Worm (Caenorhabditis elegans): Measurements from ENCODE around the gene gcy-4.
A peak's percentile ranks its signal among the peaks of the same experiment; 100 is the strongest.

The gcy-4 gene

DNA sequence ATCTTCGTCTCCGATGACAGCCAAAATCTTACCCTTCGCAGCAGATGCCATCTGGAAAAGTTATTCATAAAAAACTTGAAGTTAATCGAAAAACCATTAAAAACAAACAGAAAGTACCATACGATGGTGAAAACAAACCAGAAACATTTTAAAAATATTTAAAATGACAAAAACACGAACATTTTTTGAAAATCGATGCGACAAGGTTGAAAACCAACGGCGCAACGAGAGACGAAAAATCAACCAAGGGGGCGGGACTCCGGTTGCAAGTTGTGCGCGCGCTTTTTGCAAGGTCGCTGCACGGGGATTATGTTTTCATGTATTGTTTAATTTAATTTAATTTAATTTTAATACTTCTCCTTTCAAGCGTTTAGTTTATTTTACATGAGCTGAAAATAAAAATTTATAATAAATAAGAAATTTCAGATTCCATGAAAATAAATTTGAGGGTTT is 4.9 kb downstream of the gcy-4 start, which contains the start of gene vha-9 (continued):
- TF ChIP-seq aptf-2 (GFP tag; conservative IDR thresholded peaks at IDR 0.05) (no peak), nhr-80 (tag; optimal IDR thresholded peaks at IDR 0.05) (peak; percentile 32), nhr-179 (tag; optimal IDR thresholded peaks at IDR 0.05) (no peak), ztf-28 (GFP tag; IDR thresholded peaks at IDR 0.05) (no peak), F23B12.7 (tag; optimal IDR thresholded peaks at IDR 0.05; ENCODE audit: insufficient read depth) (peak; percentile 69), ceh-100 (GFP tag; IDR thresholded peaks at IDR 0.05) (peak; percentile 70), hmg-1.2 (GFP tag; IDR thresholded peaks at IDR 0.05) (no peak), Y56A3A.18 (GFP tag; IDR thresholded peaks at IDR 0.05) (no peak), F52B5.7 (tag; optimal IDR thresholded peaks at IDR 0.05) (no peak), K11D2.4 (GFP tag; IDR thresholded peaks at IDR 0.05) (no peak), repo-1 (tag; optimal IDR thresholded peaks at IDR 0.05) (no peak), ama-1 (optimal IDR thresholded peaks at IDR 0.05) (no peak), ama-1 (GFP tag; optimal IDR thresholded peaks at IDR 0.05) (no peak), T26A5.8 (tag; optimal IDR thresholded peaks at IDR 0.05) (no peak), ekl-4 (GFP tag; IDR thresholded peaks at IDR 0.05) (no peak), him-1 (tag; optimal IDR thresholded peaks at IDR 0.05) (no peak), snpc-1.3 (tag; optimal IDR thresholded peaks at IDR 0.05; ENCODE audit: insufficient read depth) (peak; percentile 72), ceh-40 (GFP tag; IDR thresholded peaks at IDR 0.05) (no peak), mes-4 (tag; optimal IDR thresholded peaks at IDR 0.05) (no peak), chd-7 (tag; optimal IDR thresholded peaks at IDR 0.05) (no peak), Y79H2A.3 (GFP tag; conservative IDR thresholded peaks at IDR 0.05) (no peak), sdz-38 (tag; optimal IDR thresholded peaks at IDR 0.05) (no peak), D2030.7 (GFP tag; IDR thresholded peaks at IDR 0.05) (peak; percentile 51; the same call in 1 of the 2 replicates), F49E8.2 (tag; optimal IDR thresholded peaks at IDR 0.05; ENCODE audit: insufficient read depth) (no peak), let-526 (GFP tag; IDR thresholded peaks at IDR 0.05) (no peak), F55B11.4 (tag; optimal IDR thresholded peaks at IDR 0.05; ENCODE audit: borderline replicate concordance, insufficient read depth) (no peak), zim-3 (tag; optimal IDR thresholded peaks at IDR 0.05) (no peak), akir-1 (GFP tag; optimal IDR thresholded peaks at IDR 0.05) (no peak), egrh-3 (GFP tag; IDR thresholded peaks at IDR 0.05) (no peak), dpff-1 (tag; optimal IDR thresholded peaks at IDR 0.05) (no peak), snpc-3.4 (tag; optimal IDR thresholded peaks at IDR 0.05) (peak; percentile 52), rpc-1 (optimal IDR thresholded peaks at IDR 0.05) (peak; percentile 33), rpc-1 (tag; optimal IDR thresholded peaks at IDR 0.05) (no peak), let-607 (tag; optimal IDR thresholded peaks at IDR 0.05) (no peak), ztf-3 (GFP tag; optimal IDR thresholded peaks at IDR 0.05) (no peak), F10E7.11 (tag; optimal IDR thresholded peaks at IDR 0.05) (no peak), sea-2 (GFP tag; IDR thresholded peaks at IDR 0.05) (no peak), rcor-1 (GFP tag; IDR thresholded peaks at IDR 0.05) (no peak), B0336.3 (GFP tag; IDR thresholded peaks at IDR 0.05) (no peak), fkh-3 (tag; optimal IDR thresholded peaks at IDR 0.05) (no peak)

DNA sequence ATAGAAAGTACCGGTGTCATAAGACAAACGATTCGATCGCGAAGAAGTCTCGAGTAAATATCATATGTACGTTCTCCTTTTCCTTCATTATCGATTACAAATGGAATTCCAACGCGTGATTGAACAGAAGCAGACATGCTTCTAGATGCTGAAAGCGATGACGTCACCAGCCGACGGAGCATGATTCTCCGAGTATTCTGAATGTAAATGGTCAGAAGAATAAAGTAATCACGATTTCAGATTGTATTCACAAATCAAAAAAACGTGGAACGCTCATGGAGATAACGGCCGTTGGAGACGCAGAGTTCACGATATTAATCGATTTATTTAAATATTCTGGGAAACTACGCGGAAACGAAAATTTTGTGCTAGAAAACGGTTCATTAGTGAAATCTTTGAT is 6.0 kb downstream of the gcy-4 start, which contains the start of gene clpp-1:
Gene clpp-1, minus strand, starts transcription at position 197 of the 400 bp plus-strand sequence.
- TF ChIP-seq hsf-1 (GFP tag; IDR thresholded peaks at IDR 0.05) (no peak), snpc-3.4 (tag; optimal IDR thresholded peaks at IDR 0.05) (peak; percentile 5), ceh-27 (GFP tag; optimal IDR thresholded peaks at IDR 0.05) (no peak), let-526 (GFP tag; IDR thresholded peaks at IDR 0.05) (no peak), Y53G8AR.9 (GFP tag; conservative IDR thresholded peaks at IDR 0.05) (peak; percentile 50; the same call in 1 of the 2 replicates), efl-1 (GFP tag; optimal IDR thresholded peaks at IDR 0.05) (no peak), pbrm-1 (GFP tag; IDR thresholded peaks at IDR 0.05) (no peak; the same call in 1 of the 2 replicates), ztf-25 (GFP tag; IDR thresholded peaks at IDR 0.05) (no peak), tbp1 (GFP tag; optimal IDR thresholded peaks at IDR 0.05) (no peak), let-607 (tag; optimal IDR thresholded peaks at IDR 0.05) (no peak), lin-40 (tag; optimal IDR thresholded peaks at IDR 0.05) (no peak), B0261.1 (tag; optimal IDR thresholded peaks at IDR 0.05) (no peak), nhr-90 (tag; optimal IDR thresholded peaks at IDR 0.05) (no peak), F23B12.7 (tag; optimal IDR thresholded peaks at IDR 0.05; ENCODE audit: insufficient read depth) (no peak), somi-1 (GFP tag; optimal IDR thresholded peaks at IDR 0.05) (no peak)
